Fruit fly (Drosophila melanogaster) whole organism, embryonic: ENCODE results near the gene RhoGAP93B.

ENCODE experiments used
- Bgb ChIP-seq: fragments of 200-800 bp; sonication (Bioruptor generic); IDR thresholded peaks from 2 replicates; pipeline ENCODE4 v1.3.6; 2022; ENCODE audit warnings: missing biosample characterization, missing genetic modification characterization; ENCODE audit not compliant: partially characterized antibody
- CG10321 ChIP-seq: fragments of 200-800 bp; sonication (Bioruptor generic); IDR thresholded peaks from 2 replicates; pipeline ENCODE4 v1.3.6; 2022; ENCODE audit warnings: missing biosample characterization, missing genetic modification characterization
- CG10462 ChIP-seq: fragments of 200-800 bp; sonication (Bioruptor generic); optimal IDR thresholded peaks from 2 replicates; lab custom pipeline; 2016; ENCODE audit warnings: missing biosample characterization, missing genetic modification characterization
- CG11085 ChIP-seq: fragments of 200-800 bp; sonication (Bioruptor generic); IDR thresholded peaks from 2 replicates; pipeline ENCODE4 v1.3.6; 2022; ENCODE audit warnings: missing biosample characterization, missing genetic modification characterization
- CG11093 ChIP-seq: fragments of 200-800 bp; sonication (Bioruptor generic); IDR thresholded peaks from 3 replicates; pipeline ENCODE4 v1.3.6; 2022; ENCODE audit warnings: missing biosample characterization, missing genetic modification characterization
- CG11247 ChIP-seq: fragments of 200-800 bp; sonication (Bioruptor generic); IDR thresholded peaks from 2 replicates; pipeline ENCODE4 v1.3.6; 2022; ENCODE audit warnings: missing biosample characterization, missing genetic modification characterization
- CG14710 ChIP-seq: fragments of 200-800 bp; sonication (Bioruptor generic); optimal IDR thresholded peaks from 3 replicates; lab custom pipeline; 2019; ENCODE audit warnings: missing biosample characterization, mild to moderate bottlenecking, missing genetic modification characterization, moderate library complexity
- CG1647 ChIP-seq: fragments of 200-800 bp; sonication (Bioruptor generic); optimal IDR thresholded peaks from 3 replicates; lab custom pipeline; 2016; ENCODE audit warnings: missing biosample characterization, missing genetic modification characterization
- CG18599 ChIP-seq: fragments of 200-800 bp; sonication (Bioruptor generic); optimal IDR thresholded peaks from 3 replicates; lab custom pipeline; 2017; ENCODE audit warnings: missing biosample characterization, missing genetic modification characterization, mild to moderate bottlenecking, moderate library complexity, missing genetic modification reagents
- CG2712 ChIP-seq: fragments of 200-800 bp; optimal IDR thresholded peaks from 3 replicates; lab custom pipeline; 2019; ENCODE audit warnings: missing biosample characterization, mild to moderate bottlenecking, missing genetic modification characterization, moderate library complexity
- CG30403 ChIP-seq: fragments of 200-800 bp; sonication (Bioruptor generic); optimal IDR thresholded peaks from 3 replicates; lab custom pipeline; 2016; ENCODE audit warnings: missing biosample characterization, missing genetic modification characterization
- CG33557 ChIP-seq: fragments of 200-800 bp; sonication (Bioruptor generic); optimal IDR thresholded peaks from 2 replicates; lab custom pipeline; 2019; ENCODE audit warnings: missing biosample characterization, mild to moderate bottlenecking, missing genetic modification characterization, moderate library complexity
- CG6272 ChIP-seq: fragments of 200-800 bp; sonication (Bioruptor generic); IDR thresholded peaks from 2 replicates; pipeline ENCODE4 v1.3.6; 2022; ENCODE audit warnings: missing biosample characterization, missing genetic modification characterization
- D ChIP-seq, 2 experiments: fragments of 200-800 bp in 1 of 2; fragments of >200 bp in 1 of 2; sonication (Bioruptor generic) in 1 of 2; optimal IDR thresholded peaks; 2 replicates in 1 of 2; 3 replicates in 1 of 2; lab custom pipeline; 2017; ENCODE audit warnings: mild to moderate bottlenecking in 1 of 2, missing biosample characterization in 1 of 2, missing genetic modification characterization in 1 of 2, missing genetic modification reagents in 1 of 2
- Doc3 ChIP-seq: fragments of 200-800 bp; sonication (Bioruptor generic); IDR thresholded peaks from 3 replicates; pipeline ENCODE4 v1.3.6; 2022; ENCODE audit warnings: missing biosample characterization, missing genetic modification characterization; ENCODE audit not compliant: partially characterized antibody
- Drgx ChIP-seq: fragments of 200-800 bp; sonication (Bioruptor generic); IDR thresholded peaks from 2 replicates; pipeline ENCODE4 v1.3.6; 2022; ENCODE audit warnings: missing biosample characterization, missing genetic modification characterization
- HLHmδ ChIP-seq: fragments of 200-800 bp; sonication (Bioruptor generic); optimal IDR thresholded peaks from 2 replicates; lab custom pipeline; 2018; ENCODE audit warnings: missing biosample characterization, mild to moderate bottlenecking, missing genetic modification characterization, moderate library complexity
- Hr78 ChIP-seq, 2 experiments: fragments of 200-800 bp in 1 of 2; fragments of >200 bp in 1 of 2; sonication (Bioruptor generic) in 1 of 2; optimal IDR thresholded peaks; 2 replicates each; lab custom pipeline; 2017 to 2019; ENCODE audit warnings: missing biosample characterization in 2 of 2, missing genetic modification characterization in 2 of 2, mild to moderate bottlenecking in 1 of 2, moderate library complexity in 1 of 2
- Hsf ChIP-seq: fragments of 200-800 bp; sonication (Bioruptor generic); optimal IDR thresholded peaks from 3 replicates; lab custom pipeline; 2016; ENCODE audit warnings: missing biosample characterization, missing genetic modification characterization
- Meics ChIP-seq: fragments of 200-800 bp; sonication (Bioruptor generic); optimal IDR thresholded peaks from 2 replicates; lab custom pipeline; 2017; ENCODE audit warnings: missing biosample characterization, mild to moderate bottlenecking, missing genetic modification characterization
- Oli ChIP-seq: fragments of 200-800 bp; sonication (Bioruptor generic); optimal IDR thresholded peaks from 2 replicates; lab custom pipeline; 2018; ENCODE audit warnings: missing biosample characterization, mild to moderate bottlenecking, missing genetic modification characterization, moderate library complexity
- Sin3A ChIP-seq: fragments of >200 bp; optimal IDR thresholded peaks from 2 replicates; lab custom pipeline; 2018
- Sox100B ChIP-seq: fragments of 200-800 bp; sonication (Bioruptor generic); optimal IDR thresholded peaks from 3 replicates; lab custom pipeline; 2018; ENCODE audit warnings: missing biosample characterization, mild to moderate bottlenecking, missing genetic modification characterization
- Taf1 ChIP-seq: fragments of 200-800 bp; sonication (Bioruptor generic); IDR thresholded peaks from 2 replicates; pipeline ENCODE4 v1.3.6; 2022; ENCODE audit warnings: missing biosample characterization, missing genetic modification characterization
- aop ChIP-seq: fragments of 200-800 bp; sonication (Bioruptor generic); IDR thresholded peaks from 2 replicates; pipeline ENCODE4 v1.3.6; 2022; ENCODE audit warnings: missing biosample characterization, missing genetic modification characterization
- chif ChIP-seq, 2 experiments: fragments of 200-800 bp; sonication (Bioruptor generic); optimal IDR thresholded peaks; 3 replicates each; lab custom pipeline; 2016; ENCODE audit warnings: missing biosample characterization in 2 of 2, missing genetic modification characterization in 2 of 2
- crp ChIP-seq, 2 experiments: fragments of 200-800 bp; sonication (Bioruptor generic); optimal IDR thresholded peaks; 2 replicates in 1 of 2; 3 replicates in 1 of 2; lab custom pipeline; 2017; ENCODE audit warnings: missing biosample characterization in 2 of 2, missing genetic modification characterization in 2 of 2, mild to moderate bottlenecking in 1 of 2, moderate library complexity in 1 of 2
- eve ChIP-seq, 2 experiments: fragments of >200 bp; optimal IDR thresholded peaks; 2 replicates each; lab custom pipeline; 2017; ENCODE audit warnings: missing biosample characterization in 2 of 2, missing genetic modification characterization in 2 of 2
- fd102C ChIP-seq: fragments of 200-800 bp; sonication (Bioruptor generic); optimal IDR thresholded peaks from 2 replicates; lab custom pipeline; 2018; ENCODE audit warnings: missing biosample characterization, mild to moderate bottlenecking, missing genetic modification characterization, moderate library complexity
- fd3F ChIP-seq: fragments of 200-800 bp; sonication (Bioruptor generic); optimal IDR thresholded peaks from 2 replicates; lab custom pipeline; 2018; ENCODE audit warnings: missing biosample characterization, mild to moderate bottlenecking, missing genetic modification characterization, moderate library complexity
- fd64A ChIP-seq: fragments of 200-800 bp; sonication (Bioruptor generic); optimal IDR thresholded peaks from 3 replicates; lab custom pipeline; 2018; ENCODE audit warnings: missing biosample characterization, mild to moderate bottlenecking, missing genetic modification characterization
- gce ChIP-seq: fragments of 200-800 bp; sonication (Bioruptor generic); IDR thresholded peaks from 3 replicates; pipeline ENCODE4 v1.3.6; 2022; ENCODE audit warnings: missing biosample characterization, missing genetic modification characterization
- hb ChIP-seq: fragments of 200-800 bp; sonication (Bioruptor generic); IDR thresholded peaks from 3 replicates; pipeline ENCODE4 v1.3.6; 2022; ENCODE audit warnings: missing biosample characterization, missing genetic modification characterization; ENCODE audit not compliant: partially characterized antibody
- insv ChIP-seq, 2 experiments: fragments of 200-800 bp; sonication (Bioruptor generic); optimal IDR thresholded peaks; 3 replicates each; lab custom pipeline; 2016 to 2018; ENCODE audit warnings: missing biosample characterization in 2 of 2, missing genetic modification characterization in 2 of 2
- lov ChIP-seq, 2 experiments: fragments of 200-800 bp in 1 of 2; fragments of >200 bp in 1 of 2; sonication (Bioruptor generic) in 1 of 2; IDR thresholded peaks in 1 of 2; optimal IDR thresholded peaks in 1 of 2; 2 replicates in 1 of 2; 3 replicates in 1 of 2; pipeline versions ENCODE4 v1.3.6 to Lab custom; 2017 to 2022; ENCODE audit warnings: missing biosample characterization in 1 of 2, missing genetic modification characterization in 1 of 2
- nau ChIP-seq: fragments of 200-800 bp; sonication (Bioruptor generic); optimal IDR thresholded peaks from 3 replicates; lab custom pipeline; 2017; ENCODE audit warnings: missing biosample characterization, mild to moderate bottlenecking, missing genetic modification characterization, missing genetic modification reagents
- psq ChIP-seq: fragments of 200-800 bp; sonication (Bioruptor generic); optimal IDR thresholded peaks from 2 replicates; lab custom pipeline; 2017; ENCODE audit warnings: missing biosample characterization, missing genetic modification characterization
- pum ChIP-seq: fragments of 200-800 bp; sonication (Bioruptor generic); optimal IDR thresholded peaks from 2 replicates; lab custom pipeline; 2016; ENCODE audit warnings: missing biosample characterization, missing genetic modification characterization
- rib ChIP-seq: fragments of 200-800 bp; sonication (Bioruptor generic); IDR thresholded peaks from 2 replicates; pipeline ENCODE4 v1.3.6; 2022; ENCODE audit warnings: missing biosample characterization, missing genetic modification characterization
- sc ChIP-seq, 3 experiments: fragments of >200 bp in 2 of 3; fragments of 200-800 bp in 1 of 3; sonication (Bioruptor generic) in 1 of 3; optimal IDR thresholded peaks; 2 replicates in 2 of 3; 3 replicates in 1 of 3; lab custom pipeline; 2017; ENCODE audit warnings: mild to moderate bottlenecking in 1 of 3, missing biosample characterization in 1 of 3, missing genetic modification characterization in 1 of 3, missing genetic modification reagents in 1 of 3
- slou ChIP-seq: fragments of 200-800 bp; sonication (Bioruptor generic); optimal IDR thresholded peaks from 3 replicates; lab custom pipeline; 2016; ENCODE audit warnings: missing biosample characterization, missing genetic modification characterization
- sna ChIP-seq: fragments of 200-800 bp; sonication (Bioruptor generic); IDR thresholded peaks from 2 replicates; pipeline ENCODE4 v1.3.6; 2022; ENCODE audit warnings: missing biosample characterization, missing genetic modification characterization; ENCODE audit not compliant: partially characterized antibody
- sr ChIP-seq: fragments of 200-800 bp; sonication (Bioruptor generic); IDR thresholded peaks from 3 replicates; pipeline ENCODE4 v1.3.6; 2022; ENCODE audit warnings: missing biosample characterization, missing genetic modification characterization
- ssp ChIP-seq: fragments of 200-800 bp; sonication (Bioruptor generic); IDR thresholded peaks from 2 replicates; pipeline ENCODE4 v1.3.6; 2022; ENCODE audit warnings: missing biosample characterization, missing genetic modification characterization
- sug ChIP-seq: fragments of 200-800 bp; optimal IDR thresholded peaks from 2 replicates; lab custom pipeline; 2019; ENCODE audit warnings: missing biosample characterization, mild to moderate bottlenecking, missing genetic modification characterization, moderate library complexity
- vfl ChIP-seq: fragments of 200-800 bp; sonication (Bioruptor generic); optimal IDR thresholded peaks from 2 replicates; lab custom pipeline; 2016; ENCODE audit warnings: missing biosample characterization, missing genetic modification characterization
- vvl ChIP-seq: fragments of 200-800 bp; sonication (Bioruptor generic); IDR thresholded peaks from 2 replicates; pipeline ENCODE4 v1.3.6; 2022; ENCODE audit warnings: missing biosample characterization, missing genetic modification characterization

Gene RhoGAP93B

DNA sequence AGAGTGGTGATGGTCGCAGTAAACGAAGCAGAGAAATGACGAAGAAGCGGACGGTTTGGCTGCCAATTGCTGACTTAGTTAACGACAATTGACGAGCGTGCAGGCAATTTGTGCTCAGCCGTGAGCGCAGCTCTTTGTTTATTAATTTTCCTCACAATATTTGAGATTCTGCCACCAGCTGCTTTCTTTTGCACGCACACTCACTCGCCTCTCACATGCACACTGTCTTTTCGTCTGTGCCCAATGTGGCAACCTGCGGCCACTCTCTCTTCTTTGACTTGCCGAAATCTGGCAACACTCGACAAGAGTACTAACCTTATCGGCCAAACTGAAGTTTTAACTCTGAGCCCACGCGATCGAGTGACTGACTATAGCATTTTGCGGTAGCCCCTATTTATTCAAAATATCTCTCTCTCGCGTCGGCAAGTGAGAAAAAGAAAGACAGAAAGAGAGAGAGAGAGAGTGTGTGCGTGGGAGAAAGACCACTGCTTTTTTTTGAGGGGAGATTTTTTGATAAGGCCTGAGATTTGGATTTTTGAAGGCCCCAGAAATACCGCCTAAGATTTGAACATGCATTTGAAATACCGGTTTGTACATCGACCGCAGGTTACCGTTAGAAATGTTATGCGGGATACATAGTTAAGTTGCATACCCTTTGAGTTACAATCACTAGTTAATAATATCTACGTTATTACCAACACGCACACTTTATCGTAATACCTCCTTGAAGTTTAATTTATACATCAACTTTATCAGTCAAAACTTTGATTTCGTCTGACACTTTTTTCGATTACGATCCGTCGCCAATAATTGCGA, 37.0 kb downstream of the RhoGAP93B start, which contains the start of gene Mvl (continued):
- TF ChIP-seq Hr78 (GFP tag; optimal IDR thresholded peaks at IDR 0.05; lab: Kevin White, UChicago) (no peak), Bgb (GFP tag; lab: Robert Waterston, UW) (peak; percentile 48; the same call in 1 of the 2 replicates), lov (optimal IDR thresholded peaks at IDR 0.05; lab: Kevin White, UChicago) (no peak), lov (GFP tag; IDR thresholded peaks at IDR 0.05; lab: Robert Waterston, UW) (no peak), Sox100B (GFP tag; lab: Kevin White, UChicago) (no peak), CG6272 (GFP tag; lab: Robert Waterston, UW) (no peak), CG10321 (GFP tag; lab: Robert Waterston, UW) (peak; percentile 91), CG33557 (GFP tag; lab: Kevin White, UChicago) (no peak), CG11085 (GFP tag; lab: Robert Waterston, UW) (no peak), Oli (tag; lab: Kevin White, UChicago) (no peak), Sin3A (lab: Kevin White, UChicago) (no peak), pum (GFP tag; lab: Kevin White, UChicago) (no peak), rib (no peak; the same call in 1 of the 2 replicates), sc (optimal IDR thresholded peaks at IDR 0.05; lab: Kevin White, UChicago) (no peak), sc (GFP tag; optimal IDR thresholded peaks at IDR 0.05; lab: Kevin White, UChicago) (no peak), HLHmδ (GFP tag; lab: Kevin White, UChicago) (peak; percentile 43), fd64A (GFP tag; lab: Kevin White, UChicago) (no peak), Hsf (GFP tag; lab: Kevin White, UChicago) (no peak), vvl (GFP tag; lab: Robert Waterston, UW) (no peak; the same call in 1 of the 2 replicates), CG2712 (peak; percentile 39), vfl (no peak), gce (GFP tag; lab: Robert Waterston, UW) (no peak), fd3F (GFP tag; lab: Kevin White, UChicago) (no peak), CG10462 (GFP tag; lab: Kevin White, UChicago) (no peak), crp (GFP tag; optimal IDR thresholded peaks at IDR 0.05; lab: Kevin White, UChicago) (peak in 1 of 2 experiments; percentile 72), D (optimal IDR thresholded peaks at IDR 0.05; lab: Kevin White, UChicago) (no peak), D (GFP tag; optimal IDR thresholded peaks at IDR 0.05; lab: Kevin White, UChicago) (no peak), sr (GFP tag; lab: Robert Waterston, UW) (peak; percentile 86), CG1647 (GFP tag; lab: Kevin White, UChicago) (no peak), CG18599 (GFP tag; lab: Kevin White, UChicago) (peak; percentile 37), CG11247 (no peak), eve (GFP tag; optimal IDR thresholded peaks at IDR 0.05; lab: Kevin White, UChicago) (peak in 1 of 2 experiments; percentile 73), Taf1 (GFP tag; lab: Robert Waterston, UW) (no peak), CG30403 (GFP tag; lab: Kevin White, UChicago) (no peak), sna (no peak), CG11093 (GFP tag; lab: Robert Waterston, UW) (no peak), Drgx (no peak), sug (tag; lab: Kevin White, UChicago) (peak; percentile 62), CG14710 (tag; lab: Kevin White, UChicago) (peak; percentile 34), Meics (GFP tag; lab: Kevin White, UChicago) (no peak), aop (GFP tag; lab: Robert Waterston, UW) (no peak), insv (GFP tag; optimal IDR thresholded peaks at IDR 0.05; lab: Kevin White, UChicago) (peak in 1 of 2 experiments; percentile 18), nau (no peak), Doc3 (no peak), ssp (GFP tag; lab: Robert Waterston, UW) (no peak), chif (GFP tag; optimal IDR thresholded peaks at IDR 0.05; lab: Kevin White, UChicago) (no peak), psq (GFP tag; lab: Kevin White, UChicago) (no peak), hb (GFP tag; lab: Robert Waterston, UW) (no peak), slou (no peak), fd102C (no peak)
